Worm (Caenorhabditis elegans) whole organism, mixed stage, embryonic: ENCODE data around the gene ZK637.14.

Source experiments
- M03D4.4 ChIP-seq: sonication (generic microtip); optimal IDR thresholded peaks from 2 replicates; lab custom pipeline; 2017; ENCODE audit warnings: mild to moderate bottlenecking, missing genetic modification characterization, missing compliant biosample characterization
- drap-1 ChIP-seq: fragments of 200-800 bp; sonication (Bioruptor generic); optimal IDR thresholded peaks from 3 replicates; lab custom pipeline; 2018; ENCODE audit warnings: mild to moderate bottlenecking, missing genetic modification characterization, missing compliant biosample characterization
- elt-1 ChIP-seq: sonication (generic microtip); optimal IDR thresholded peaks from 2 replicates; lab custom pipeline; 2017; ENCODE audit warnings: missing genetic modification characterization, mild to moderate bottlenecking, missing compliant biosample characterization, antibody characterized with exemption, moderate library complexity, borderline replicate concordance; ENCODE audit not compliant: insufficient read depth
- mls-2 ChIP-seq: sonication (generic microtip); optimal IDR thresholded peaks from 2 replicates; lab custom pipeline; 2016; ENCODE audit warnings: mild to moderate bottlenecking, missing genetic modification characterization, moderate library complexity, missing compliant biosample characterization
- nhr-12 ChIP-seq: fragments of 150-350 bp; optimal IDR thresholded peaks from 2 replicates; lab custom pipeline; 2014; ENCODE audit warnings: missing biosample characterization, missing genetic modification characterization
- nhr-28 ChIP-seq: fragments of 150-350 bp; optimal IDR thresholded peaks from 2 replicates; lab custom pipeline; 2014; ENCODE audit warnings: missing biosample characterization, missing genetic modification characterization
- pha-4 ChIP-seq: fragments of 150-350 bp; optimal IDR thresholded peaks from 2 replicates; lab custom pipeline; 2018; ENCODE audit warnings: missing biosample characterization, missing genetic modification reagents, missing genetic modification characterization
- sem-2 ChIP-seq: fragments of 200-800 bp; sonication (Bioruptor generic); optimal IDR thresholded peaks from 2 replicates; lab custom pipeline; 2018; ENCODE audit warnings: mild to moderate bottlenecking, missing genetic modification characterization, missing compliant biosample characterization
- snpc-4 ChIP-seq: fragments of 150-350 bp; optimal IDR thresholded peaks from 2 replicates; lab custom pipeline; 2014; ENCODE audit warnings: missing biosample characterization, missing genetic modification characterization
- sptf-1 ChIP-seq: sonication (generic microtip); optimal IDR thresholded peaks from 2 replicates; lab custom pipeline; 2017; ENCODE audit warnings: mild to moderate bottlenecking, missing genetic modification characterization, moderate library complexity, missing compliant biosample characterization
- unc-62 ChIP-seq: fragments of 150-350 bp; optimal IDR thresholded peaks from 2 replicates; lab custom pipeline; 2014; ENCODE audit warnings: missing biosample characterization, missing genetic modification reagents, missing genetic modification characterization
- ztf-11 ChIP-seq: fragments of 150-350 bp; optimal IDR thresholded peaks from 2 replicates; lab custom pipeline; 2014; ENCODE audit warnings: missing biosample characterization, missing genetic modification characterization

DNA sequence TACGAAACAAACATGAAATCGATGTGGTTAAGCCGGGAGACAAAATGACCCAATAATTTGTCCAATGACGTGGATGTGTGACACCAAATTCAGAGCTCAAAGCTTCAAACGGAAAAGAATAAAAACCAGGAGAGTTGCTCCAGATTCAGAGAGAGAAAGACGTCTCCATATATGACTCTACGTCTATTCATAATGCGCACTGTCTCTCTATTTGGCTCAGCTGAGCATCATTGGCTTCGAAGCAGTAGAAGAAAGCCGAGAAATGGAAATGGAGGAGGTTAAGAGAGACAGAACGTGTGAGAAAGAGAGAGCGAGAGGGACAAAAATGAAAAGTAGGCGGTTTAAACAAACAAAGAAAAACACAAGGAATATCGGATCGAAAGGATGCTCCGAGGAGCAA, 2.6 kb downstream of the ZK637.14 start:
- no peak for TF ChIP-seq elt-1 (tag; lab: Kevin White, UChicago)
- no peak for TF ChIP-seq nhr-12 (tag; lab: Kevin White, UChicago)
- TF ChIP-seq snpc-4 (tag; lab: Kevin White, UChicago): no peak
- peak; percentile 10 for TF ChIP-seq sptf-1 (tag; lab: Kevin White, UChicago)
- TF ChIP-seq nhr-28: no peak
- no peak for TF ChIP-seq unc-62 (GFP tag; lab: Kevin White, UChicago)
- no peak for TF ChIP-seq M03D4.4 (tag; lab: Kevin White, UChicago)
- TF ChIP-seq pha-4 (tag; lab: Kevin White, UChicago): no peak
- no peak for TF ChIP-seq drap-1
- TF ChIP-seq mls-2: no peak
- TF ChIP-seq sem-2: no peak
- TF ChIP-seq ztf-11: no peak
